Worm (Caenorhabditis elegans) whole organism, midembryonic: ENCODE measurements around the gene cam-1.

ENCODE experiments used
- T22C8.4 ChIP-seq: fragments of 200-800 bp; sonication (Bioruptor generic); IDR thresholded peaks from 2 replicates; pipeline ENCODE4 v1.3.6; 2022; ENCODE audit warnings: missing genetic modification characterization, missing compliant biosample characterization
- cog-1 ChIP-seq: sonication (generic microtip); optimal IDR thresholded peaks from 2 replicates; lab custom pipeline; 2016; ENCODE audit warnings: missing genetic modification characterization, missing compliant biosample characterization
- flt-1 ChIP-seq: fragments of 200-800 bp; sonication (Bioruptor generic); IDR thresholded peaks from 2 replicates; pipeline ENCODE4 v1.3.6; 2022; ENCODE audit warnings: missing genetic modification characterization, missing compliant biosample characterization
- klf-2 ChIP-seq: fragments of 200-800 bp; sonication (Bioruptor generic); conservative IDR thresholded peaks from 2 replicates; pipeline ENCODE4 v1.3.6; 2022; ENCODE audit warnings: missing genetic modification reagents, missing genetic modification characterization, missing compliant biosample characterization
- ref-1 ChIP-seq: fragments of 200-800 bp; sonication (Bioruptor generic); conservative IDR thresholded peaks from 2 replicates; pipeline ENCODE4 v1.3.6; 2022; ENCODE audit warnings: missing genetic modification reagents, missing genetic modification characterization, missing compliant biosample characterization
- ztf-23 ChIP-seq: fragments of 200-800 bp; sonication (Bioruptor generic); IDR thresholded peaks from 2 replicates; pipeline ENCODE4 v1.3.6; 2022; ENCODE audit warnings: missing genetic modification reagents, missing genetic modification characterization, missing compliant biosample characterization

- TF ChIP-seq cog-1 (tag; lab: Kevin White, UChicago), result no peak
- TF ChIP-seq klf-2 (GFP tag; lab: Robert Waterston, UW), result no peak
- TF ChIP-seq ref-1, result no peak
- no peak for TF ChIP-seq T22C8.4 (GFP tag; lab: Robert Waterston, UW)
- TF ChIP-seq ztf-23 (GFP tag; lab: Robert Waterston, UW), result no peak
- no peak for TF ChIP-seq flt-1 (GFP tag; lab: Robert Waterston, UW)
Observed at ce11 chrII:9265705-9266104, 44.4 kb downstream of the cam-1 start.
